Worm (Caenorhabditis elegans) whole organism, L1 larva: Measurements from ENCODE around the gene C32D5.11.
A peak's percentile ranks its signal among the peaks of the same experiment; 100 is the strongest.

ENCODE experiments used
- C34B4.2 ChIP-seq: sonication (generic microtip); optimal IDR thresholded peaks from 2 replicates; lab custom pipeline; 2017; ENCODE audit warnings: mild to moderate bottlenecking, missing genetic modification characterization, missing compliant biosample characterization
- F16B12.6 ChIP-seq: fragments of 150-350 bp; optimal IDR thresholded peaks from 2 replicates; lab custom pipeline; 2014; ENCODE audit warnings: missing biosample characterization, missing genetic modification characterization
- Y116A8C.19 ChIP-seq: sonication (generic microtip); optimal IDR thresholded peaks from 2 replicates; lab custom pipeline; 2016; ENCODE audit warnings: missing compliant biosample characterization, missing genetic modification characterization, borderline replicate concordance
- aly-2 ChIP-seq: fragments of 150-350 bp; optimal IDR thresholded peaks from 2 replicates; lab custom pipeline; 2014; ENCODE audit warnings: missing biosample characterization, missing genetic modification characterization
- ama-1 ChIP-seq: fragments of 150-350 bp; optimal IDR thresholded peaks from 2 replicates; lab custom pipeline; 2014
- blmp-1 ChIP-seq: fragments of 150-350 bp; optimal IDR thresholded peaks from 2 replicates; lab custom pipeline; 2014; ENCODE audit warnings: missing biosample characterization, missing genetic modification characterization
- ceh-63 ChIP-seq: fragments of 200-800 bp; sonication (Bioruptor generic); optimal IDR thresholded peaks from 2 replicates; lab custom pipeline; 2018; ENCODE audit warnings: mild to moderate bottlenecking, missing genetic modification characterization, missing compliant biosample characterization
- ceh-8 ChIP-seq: fragments of 200-800 bp; sonication (Bioruptor generic); optimal IDR thresholded peaks from 2 replicates; lab custom pipeline; 2018; ENCODE audit warnings: mild to moderate bottlenecking, missing genetic modification characterization, moderate library complexity, missing compliant biosample characterization
- ceh-82 ChIP-seq, 3 experiments: fragments of 150-350 bp in 1 of 3; sonication (generic microtip) in 2 of 3; optimal IDR thresholded peaks; 2 replicates each; lab custom pipeline; 2014 to 2017; ENCODE audit warnings: missing biosample characterization in 3 of 3, missing genetic modification characterization in 3 of 3
- ces-1 ChIP-seq: fragments of 150-350 bp; optimal IDR thresholded peaks from 2 replicates; lab custom pipeline; 2014; ENCODE audit warnings: missing biosample characterization, missing genetic modification reagents, missing genetic modification characterization
- egl-13 ChIP-seq: sonication (generic microtip); optimal IDR thresholded peaks from 2 replicates; lab custom pipeline; 2016; ENCODE audit warnings: missing genotype, missing genetic modification reagents, missing genetic modification characterization, missing compliant biosample characterization
- elt-2 ChIP-seq: sonication (generic microtip); optimal IDR thresholded peaks from 2 replicates; lab custom pipeline; 2016; ENCODE audit warnings: missing genetic modification characterization, mild to moderate bottlenecking, inconsistent platforms, missing compliant biosample characterization, missing genetic modification reagents
- fkh-10 ChIP-seq: sonication (generic microtip); optimal IDR thresholded peaks from 2 replicates; lab custom pipeline; 2017; ENCODE audit warnings: missing biosample characterization, missing genetic modification reagents, missing genetic modification characterization
- fkh-8 ChIP-seq: sonication (generic microtip); optimal IDR thresholded peaks from 2 replicates; lab custom pipeline; 2016; ENCODE audit warnings: mild to moderate bottlenecking, missing genetic modification characterization, missing compliant biosample characterization
- fos-1 ChIP-seq: fragments of 150-350 bp; optimal IDR thresholded peaks from 2 replicates; lab custom pipeline; 2014; ENCODE audit warnings: missing biosample characterization, missing genetic modification characterization
- hlh-17 ChIP-seq: fragments of 200-800 bp; sonication (Bioruptor generic); optimal IDR thresholded peaks from 2 replicates; lab custom pipeline; 2018; ENCODE audit warnings: missing genetic modification characterization, mild to moderate bottlenecking, missing compliant biosample characterization, moderate library complexity, borderline replicate concordance
- hlh-4 ChIP-seq: sonication (generic microtip); optimal IDR thresholded peaks from 2 replicates; lab custom pipeline; 2016; ENCODE audit warnings: mild to moderate bottlenecking, missing genetic modification characterization, missing compliant biosample characterization
- hpl-2 ChIP-seq: fragments of 150-350 bp; optimal IDR thresholded peaks from 2 replicates; lab custom pipeline; 2014; ENCODE audit warnings: missing biosample characterization, missing genetic modification reagents, missing genetic modification characterization
- irx-1 ChIP-seq: sonication (generic microtip); optimal IDR thresholded peaks from 2 replicates; lab custom pipeline; 2016; ENCODE audit warnings: missing genetic modification characterization, missing compliant biosample characterization
- isw-1 ChIP-seq: fragments of 200-800 bp; sonication (Bioruptor generic); IDR thresholded peaks from 2 replicates; pipeline ENCODE4 v1.3.6; 2022; ENCODE audit warnings: missing genetic modification characterization, missing compliant biosample characterization
- jun-1 ChIP-seq: fragments of 150-350 bp; optimal IDR thresholded peaks from 2 replicates; lab custom pipeline; 2014; ENCODE audit warnings: missing biosample characterization, missing genetic modification reagents, missing genetic modification characterization
- lin-35 ChIP-seq, 2 experiments: fragments of 150-350 bp; optimal IDR thresholded peaks; 2 replicates each; lab custom pipeline; 2014; ENCODE audit warnings: missing biosample characterization in 2 of 2, missing genetic modification characterization in 2 of 2, missing genetic modification reagents in 2 of 2
- lin-39 ChIP-seq: fragments of 150-350 bp; optimal IDR thresholded peaks from 2 replicates; lab custom pipeline; 2014; ENCODE audit warnings: missing biosample characterization, missing genetic modification reagents, missing genetic modification characterization
- lsy-2 ChIP-seq, 2 experiments: fragments of 150-350 bp; optimal IDR thresholded peaks; 2 replicates each; lab custom pipeline; 2014; ENCODE audit warnings: missing biosample characterization in 2 of 2, missing genetic modification characterization in 2 of 2
- mab-9 ChIP-seq: fragments of 200-800 bp; sonication (Bioruptor generic); IDR thresholded peaks from 2 replicates; pipeline ENCODE4 v1.3.6; 2022; ENCODE audit warnings: missing genetic modification reagents, missing genetic modification characterization, missing compliant biosample characterization
- mef-2 ChIP-seq: fragments of 150-350 bp; optimal IDR thresholded peaks from 2 replicates; lab custom pipeline; 2014; ENCODE audit warnings: missing biosample characterization, missing genetic modification characterization
- mep-1 ChIP-seq: fragments of 150-350 bp; optimal IDR thresholded peaks from 2 replicates; lab custom pipeline; 2014; ENCODE audit warnings: missing biosample characterization, missing genetic modification characterization
- nhr-11 ChIP-seq: fragments of 150-350 bp; optimal IDR thresholded peaks from 2 replicates; lab custom pipeline; 2014; ENCODE audit warnings: missing biosample characterization, missing genetic modification characterization
- nhr-237 ChIP-seq: fragments of 150-350 bp; optimal IDR thresholded peaks from 2 replicates; lab custom pipeline; 2014; ENCODE audit warnings: missing biosample characterization, missing genetic modification characterization
- nhr-71 ChIP-seq: sonication (generic microtip); optimal IDR thresholded peaks from 2 replicates; lab custom pipeline; 2016; ENCODE audit warnings: mild to moderate bottlenecking, missing genetic modification characterization, moderate library complexity, missing compliant biosample characterization
- nhr-85 ChIP-seq: sonication (generic microtip); peaks from one replicate; lab custom pipeline; 2016; ENCODE audit warnings: missing genetic modification characterization, inconsistent platforms, missing compliant biosample characterization
- nhr-90 ChIP-seq: sonication (generic microtip); optimal IDR thresholded peaks from 2 replicates; lab custom pipeline; 2016; ENCODE audit warnings: mild to moderate bottlenecking, missing genetic modification characterization, missing compliant biosample characterization; ENCODE audit not compliant: poor library complexity
- pag-3 ChIP-seq: sonication (generic microtip); optimal IDR thresholded peaks from 2 replicates; lab custom pipeline; 2017; ENCODE audit warnings: missing genetic modification characterization, mild to moderate bottlenecking, missing compliant biosample characterization, antibody characterized with exemption, borderline replicate concordance; ENCODE audit not compliant: insufficient read depth
- pax-3 ChIP-seq: fragments of 200-800 bp; sonication (Bioruptor generic); optimal IDR thresholded peaks from 2 replicates; lab custom pipeline; 2018; ENCODE audit warnings: mild to moderate bottlenecking, missing genetic modification characterization, moderate library complexity, missing compliant biosample characterization
- pqm-1 ChIP-seq: sonication (generic microtip); optimal IDR thresholded peaks from 3 replicates; lab custom pipeline; 2017; ENCODE audit warnings: missing biosample characterization, missing genetic modification characterization
- rnt-1 ChIP-seq: sonication (generic microtip); optimal IDR thresholded peaks from 2 replicates; lab custom pipeline; 2016; ENCODE audit warnings: mild to moderate bottlenecking, missing genetic modification characterization, moderate library complexity, missing compliant biosample characterization
- skn-1 ChIP-seq: fragments of 150-350 bp; optimal IDR thresholded peaks from 2 replicates; lab custom pipeline; 2014; ENCODE audit warnings: missing biosample characterization, missing genetic modification characterization
- snpc-4 ChIP-seq: fragments of 150-350 bp; optimal IDR thresholded peaks from 2 replicates; lab custom pipeline; 2014; ENCODE audit warnings: missing biosample characterization, missing genetic modification characterization
- snu-23 ChIP-seq: sonication (generic microtip); optimal IDR thresholded peaks from 2 replicates; lab custom pipeline; 2016; ENCODE audit warnings: missing genetic modification characterization, missing compliant biosample characterization
- sox-4 ChIP-seq: sonication (generic microtip); optimal IDR thresholded peaks from 2 replicates; lab custom pipeline; 2016; ENCODE audit warnings: missing genetic modification characterization, missing compliant biosample characterization
- tbx-2 ChIP-seq: sonication (generic microtip); optimal IDR thresholded peaks from 2 replicates; lab custom pipeline; 2016; ENCODE audit warnings: missing genetic modification characterization, missing compliant biosample characterization
- unc-130 ChIP-seq: fragments of 150-350 bp; optimal IDR thresholded peaks from 2 replicates; lab custom pipeline; 2017; ENCODE audit warnings: missing biosample characterization, missing genetic modification characterization, inconsistent platforms
- unc-62 ChIP-seq: fragments of 150-350 bp; optimal IDR thresholded peaks from 2 replicates; lab custom pipeline; 2014; ENCODE audit warnings: missing biosample characterization, missing genetic modification reagents, missing genetic modification characterization
- unc-86 ChIP-seq: sonication (generic microtip); optimal IDR thresholded peaks from 2 replicates; lab custom pipeline; 2016; ENCODE audit warnings: missing genetic modification characterization, missing compliant biosample characterization
- ztf-4 ChIP-seq: fragments of 150-350 bp; optimal IDR thresholded peaks from 2 replicates; lab custom pipeline; 2014; ENCODE audit warnings: missing biosample characterization, missing genetic modification characterization

C32D5.11 gene

DNA sequence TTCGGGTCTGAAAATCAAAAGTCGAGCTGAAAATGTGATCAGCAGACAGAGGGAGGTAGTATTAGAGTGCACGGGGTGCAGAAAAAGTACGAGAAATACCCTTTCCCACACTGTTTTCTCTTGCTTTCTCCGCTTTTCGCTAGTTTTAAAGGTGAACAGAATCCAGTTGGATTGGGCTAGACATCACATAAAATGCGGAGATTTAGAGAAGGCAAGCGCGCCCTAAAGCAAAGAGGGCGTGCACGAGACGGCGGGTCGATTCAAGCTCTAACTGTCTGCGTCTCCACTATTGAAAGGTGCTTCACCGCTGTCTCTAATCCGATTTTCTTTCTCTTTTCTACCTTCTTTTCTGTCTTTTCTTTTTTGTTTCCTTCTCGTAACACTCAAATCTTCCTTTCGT, 14.9 kb upstream of the C32D5.11 start (continued):
- no peak for TF ChIP-seq ces-1 (GFP tag; lab: Kevin White, UChicago)
- TF ChIP-seq skn-1 (tag; lab: Kevin White, UChicago) = peak; percentile 85
- TF ChIP-seq aly-2 (tag; lab: Kevin White, UChicago) = peak; percentile 12
- TF ChIP-seq pag-3 (tag; lab: Kevin White, UChicago) = no peak
- TF ChIP-seq jun-1 (tag; lab: Kevin White, UChicago) = peak; percentile 86
- no peak for TF ChIP-seq unc-62
- no peak for TF ChIP-seq ama-1 (lab: Kevin White, UChicago)
- peak; percentile 29 for TF ChIP-seq ceh-8
- TF ChIP-seq sox-4 (tag; lab: Kevin White, UChicago) = no peak
- peak; percentile 47 for TF ChIP-seq F16B12.6 (tag; lab: Kevin White, UChicago)
- peak; percentile 84 for TF ChIP-seq unc-130 (tag; lab: Kevin White, UChicago)
- no peak for TF ChIP-seq lin-39 (tag; lab: Kevin White, UChicago)
- TF ChIP-seq irx-1 (tag; lab: Kevin White, UChicago) = peak; percentile 65
- TF ChIP-seq mep-1 (tag; lab: Kevin White, UChicago) = peak; percentile 48
- TF ChIP-seq mef-2 (tag; lab: Kevin White, UChicago) = no peak
- TF ChIP-seq hlh-4 = no peak
- peak; percentile 89 for TF ChIP-seq rnt-1 (tag; lab: Kevin White, UChicago)
- 0 out of 2 replicates have a peak, but pooled peaks have one; percentile 34 for TF ChIP-seq mab-9 (GFP tag; lab: Robert Waterston, UW)
- TF ChIP-seq ceh-82 (tag; optimal IDR thresholded peaks at IDR 0.05; lab: Kevin White, UChicago) = peak; percentile 70 to 94 (median 77)
- no peak for TF ChIP-seq hlh-17
- TF ChIP-seq lin-35 (GFP tag; optimal IDR thresholded peaks at IDR 0.05; lab: Kevin White, UChicago) = peak; percentile 85 to 87
- TF ChIP-seq hpl-2 (GFP tag; lab: Kevin White, UChicago) = peak; percentile 20
- TF ChIP-seq fkh-10 (GFP tag; lab: Kevin White, UChicago) = peak; percentile 66
- TF ChIP-seq ztf-4 = peak; percentile 72
- peak; percentile 85 for TF ChIP-seq isw-1 (GFP tag; lab: Robert Waterston, UW)
- peak; percentile 97 for TF ChIP-seq blmp-1
- peak; percentile 87 for TF ChIP-seq tbx-2 (tag; lab: Kevin White, UChicago)
- peak; percentile 56 for TF ChIP-seq elt-2 (tag; lab: Kevin White, UChicago)
- TF ChIP-seq pqm-1 (tag; lab: Kevin White, UChicago) = no peak
- peak; percentile 62 for TF ChIP-seq egl-13
- TF ChIP-seq nhr-85 (tag; lab: Kevin White, UChicago) = peak; percentile 92
- TF ChIP-seq unc-86 (tag; lab: Kevin White, UChicago) = peak; percentile 80
- peak; percentile 87 to 89 for TF ChIP-seq lsy-2 (tag; optimal IDR thresholded peaks at IDR 0.05; lab: Kevin White, UChicago)
- peak; percentile 88 for TF ChIP-seq fkh-8
- peak; percentile 92 for TF ChIP-seq nhr-71 (tag; lab: Kevin White, UChicago)
- peak; percentile 94 for TF ChIP-seq snu-23
- peak; percentile 50 for TF ChIP-seq snpc-4 (tag; lab: Kevin White, UChicago)
- no peak for TF ChIP-seq nhr-11 (tag; lab: Kevin White, UChicago)
- no peak for TF ChIP-seq fos-1
- no peak for TF ChIP-seq Y116A8C.19
- TF ChIP-seq nhr-90 (tag; lab: Kevin White, UChicago) = peak; percentile 79
- peak; percentile 20 for TF ChIP-seq nhr-237 (tag; lab: Kevin White, UChicago)
- TF ChIP-seq C34B4.2 (tag; lab: Kevin White, UChicago) = no peak
- no peak for TF ChIP-seq ceh-63
- no peak for TF ChIP-seq pax-3 (tag; lab: Kevin White, UChicago)
